Fruit fly (Drosophila melanogaster): Measurements from ENCODE around the gene CG32100.

dm6 chr3L:12277880-12278287 lies 10.6 kb downstream of the CG32100 start:
- TF ChIP-seq CrebA (GFP tag; optimal IDR thresholded peaks at IDR 0.05; ENCODE audit: borderline replicate concordance) = no peak
- no peak for TF ChIP-seq Myc (optimal IDR thresholded peaks at IDR 0.05)

All from whole organism, wandering third instar larva.